Worm (Caenorhabditis elegans) whole organism, midembryonic: Measurements from ENCODE around the gene mtr-4.
"Not testable (repeated sequence)": the region's sequence is repeated elsewhere in the genome, so short reads cannot be mapped to it uniquely, and the experiment has no call there.

Source experiments
- T22C8.4 ChIP-seq: fragments of 200-800 bp; sonication (Bioruptor generic); IDR thresholded peaks from 2 replicates; pipeline ENCODE4 v1.3.6; 2022; ENCODE audit warnings: missing genetic modification characterization, missing compliant biosample characterization
- cog-1 ChIP-seq: sonication (generic microtip); optimal IDR thresholded peaks from 2 replicates; lab custom pipeline; 2016; ENCODE audit warnings: missing genetic modification characterization, missing compliant biosample characterization
- flt-1 ChIP-seq: fragments of 200-800 bp; sonication (Bioruptor generic); IDR thresholded peaks from 2 replicates; pipeline ENCODE4 v1.3.6; 2022; ENCODE audit warnings: missing genetic modification characterization, missing compliant biosample characterization
- klf-2 ChIP-seq: fragments of 200-800 bp; sonication (Bioruptor generic); conservative IDR thresholded peaks from 2 replicates; pipeline ENCODE4 v1.3.6; 2022; ENCODE audit warnings: missing genetic modification reagents, missing genetic modification characterization, missing compliant biosample characterization
- med-1 ChIP-seq: sonication (generic microtip); optimal IDR thresholded peaks from 2 replicates; lab custom pipeline; 2017; ENCODE audit warnings: missing genetic modification characterization, mild to moderate bottlenecking, missing compliant biosample characterization, antibody characterized with exemption, missing genetic modification reagents; ENCODE audit not compliant: insufficient read depth
- ref-1 ChIP-seq: fragments of 200-800 bp; sonication (Bioruptor generic); conservative IDR thresholded peaks from 2 replicates; pipeline ENCODE4 v1.3.6; 2022; ENCODE audit warnings: missing genetic modification reagents, missing genetic modification characterization, missing compliant biosample characterization
- tab-1 ChIP-seq: fragments of 200-800 bp; sonication (Bioruptor generic); IDR thresholded peaks from 2 replicates; pipeline ENCODE4 v1.3.6; 2022; ENCODE audit warnings: missing genetic modification characterization, missing compliant biosample characterization
- ztf-23 ChIP-seq: fragments of 200-800 bp; sonication (Bioruptor generic); IDR thresholded peaks from 2 replicates; pipeline ENCODE4 v1.3.6; 2022; ENCODE audit warnings: missing genetic modification reagents, missing genetic modification characterization, missing compliant biosample characterization
- ztf-29 ChIP-seq: fragments of 200-800 bp; sonication (Bioruptor generic); IDR thresholded peaks from 2 replicates; pipeline ENCODE4 v1.3.6; 2022; ENCODE audit warnings: missing genetic modification reagents, missing genetic modification characterization, missing compliant biosample characterization

Gene mtr-4

ce11 chrIV:9832586-9832985 lies 7.1 kb downstream of the mtr-4 start, which contains the start of gene kin-21:
TSS of gene kin-21 (plus strand) at chrIV:9832886.
- TF ChIP-seq med-1 (GFP tag; lab: Kevin White, UChicago) (no peak), flt-1 (no peak), T22C8.4 (GFP tag; lab: Robert Waterston, UW) (no peak), tab-1 (no peak), cog-1 (tag; lab: Kevin White, UChicago) (no peak), ztf-29 (GFP tag; lab: Robert Waterston, UW) (no peak), klf-2 (GFP tag; lab: Robert Waterston, UW) (no peak), ztf-23 (GFP tag; lab: Robert Waterston, UW) (no peak), ref-1 (GFP tag; lab: Robert Waterston, UW) (no peak)

ce11 chrIV:9833337-9833736 lies 7.8 kb downstream of the mtr-4 start:
- no peak for TF ChIP-seq cog-1 (tag; lab: Kevin White, UChicago)
- no peak for TF ChIP-seq tab-1

- no peak for TF ChIP-seq med-1 (GFP tag; lab: Kevin White, UChicago)
- TF ChIP-seq cog-1 (tag; lab: Kevin White, UChicago) = no peak
- no peak for TF ChIP-seq T22C8.4 (GFP tag; lab: Robert Waterston, UW)
- no peak for TF ChIP-seq tab-1
- no peak for TF ChIP-seq ztf-23 (GFP tag; lab: Robert Waterston, UW)
- TF ChIP-seq ref-1 (GFP tag; lab: Robert Waterston, UW) = no peak
- TF ChIP-seq flt-1 = no peak
- no peak for TF ChIP-seq ztf-29 (GFP tag; lab: Robert Waterston, UW)
Observed at ce11 chrIV:9836317-9836716, 10.8 kb downstream of the mtr-4 start, which contains the start of gene msp-81. TSS of gene msp-81 (minus strand) at chrIV:9836417.

ce11 chrIV:9837349-9837748 lies 11.9 kb downstream of the mtr-4 start, which contains the start of gene msp-10:
TSS of gene msp-10 (plus strand) at chrIV:9837649.
- TF ChIP-seq tab-1; cog-1 (tag; lab: Kevin White, UChicago); T22C8.4 (GFP tag; lab: Robert Waterston, UW): not testable (repeated sequence)

- TF ChIP-seq T22C8.4 (GFP tag; lab: Robert Waterston, UW) (no peak), klf-2 (GFP tag; lab: Robert Waterston, UW) (no peak), med-1 (GFP tag; lab: Kevin White, UChicago) (no peak), ztf-23 (GFP tag; lab: Robert Waterston, UW) (no peak), ztf-29 (GFP tag; lab: Robert Waterston, UW) (no peak), flt-1 (no peak), tab-1 (no peak), ref-1 (GFP tag; lab: Robert Waterston, UW) (no peak), cog-1 (tag; lab: Kevin White, UChicago) (no peak)
Observed at ce11 chrIV:9840984-9841590, 15.6 kb downstream of the mtr-4 start, which contains the start of the genes kin-24 and msp-56. TSS of gene kin-24 (minus strand) at chrIV:9841084. TSS of gene msp-56 (plus strand) at chrIV:9841540.

- TF ChIP-seq ztf-23 (GFP tag; lab: Robert Waterston, UW) (no peak), cog-1 (tag; lab: Kevin White, UChicago) (no peak), flt-1 (no peak), med-1 (GFP tag; lab: Kevin White, UChicago) (no peak), klf-2 (GFP tag; lab: Robert Waterston, UW) (no peak), ref-1 (GFP tag; lab: Robert Waterston, UW) (no peak), ztf-29 (GFP tag; lab: Robert Waterston, UW) (no peak), tab-1 (no peak), T22C8.4 (GFP tag; lab: Robert Waterston, UW) (no peak)
Observed at ce11 chrIV:9842071-9842470, 16.6 kb downstream of the mtr-4 start, which contains the start of gene K07F5.17. TSS of gene K07F5.17 (plus strand) at chrIV:9842371.

ce11 chrIV:9843760-9844159 lies 18.3 kb downstream of the mtr-4 start, which contains the start of gene nspd-2:
TSS of gene nspd-2 (plus strand) at chrIV:9844060.
- TF ChIP-seq ref-1 (GFP tag; lab: Robert Waterston, UW) (no peak), tab-1 (no peak), med-1 (GFP tag; lab: Kevin White, UChicago) (no peak), flt-1 (no peak), cog-1 (tag; lab: Kevin White, UChicago) (no peak), klf-2 (GFP tag; lab: Robert Waterston, UW) (no peak), ztf-23 (GFP tag; lab: Robert Waterston, UW) (no peak)

ce11 chrIV:9846574-9846973 lies 21.1 kb downstream of the mtr-4 start, which contains the start of gene K07F5.6:
TSS of gene K07F5.6 (minus strand) at chrIV:9846674.
- TF ChIP-seq med-1 (GFP tag; lab: Kevin White, UChicago) (no peak), klf-2 (GFP tag; lab: Robert Waterston, UW) (no peak), T22C8.4 (GFP tag; lab: Robert Waterston, UW) (no peak), ref-1 (GFP tag; lab: Robert Waterston, UW) (no peak)

- no peak for TF ChIP-seq med-1 (GFP tag; lab: Kevin White, UChicago)
- TF ChIP-seq cog-1 (tag; lab: Kevin White, UChicago) = no peak
- TF ChIP-seq ztf-23 (GFP tag; lab: Robert Waterston, UW) = no peak
- TF ChIP-seq ztf-29 (GFP tag; lab: Robert Waterston, UW) = no peak
- no peak for TF ChIP-seq klf-2 (GFP tag; lab: Robert Waterston, UW)
- no peak for TF ChIP-seq ref-1 (GFP tag; lab: Robert Waterston, UW)
- no peak for TF ChIP-seq flt-1
- TF ChIP-seq T22C8.4 (GFP tag; lab: Robert Waterston, UW) = no peak
- no peak for TF ChIP-seq tab-1
Observed at ce11 chrIV:9848075-9848474, 22.6 kb downstream of the mtr-4 start, which contains the start of gene K07F5.7. TSS of gene K07F5.7 (minus strand) at chrIV:9848175.
